Fruit fly (Drosophila melanogaster) whole organism, prepupa: ENCODE data around the gene CG44259.

Experiments used
- CG10631 ChIP-seq: fragments of 200-800 bp; sonication (Bioruptor generic); optimal IDR thresholded peaks from 2 replicates; lab custom pipeline; 2016; ENCODE audit warnings: missing biosample characterization, missing genetic modification characterization
- CG10669 ChIP-seq: fragments of 200-800 bp; sonication (Bioruptor generic); optimal IDR thresholded peaks from 3 replicates; lab custom pipeline; 2018; ENCODE audit warnings: missing biosample characterization, mild to moderate bottlenecking, missing genetic modification characterization, moderate library complexity
- CG11294 ChIP-seq: fragments of 200-800 bp; sonication (Bioruptor generic); IDR thresholded peaks from 2 replicates; pipeline ENCODE4 v1.3.6; 2022; ENCODE audit warnings: missing biosample characterization, missing genetic modification characterization
- CG11762 ChIP-seq: fragments of 200-800 bp; sonication (Bioruptor generic); optimal IDR thresholded peaks from 3 replicates; lab custom pipeline; 2016; ENCODE audit warnings: missing biosample characterization, missing genetic modification characterization; ENCODE audit not compliant: insufficient read depth
- CG11902 ChIP-seq: fragments of 200-800 bp; sonication (Bioruptor generic); optimal IDR thresholded peaks from 3 replicates; lab custom pipeline; 2016; ENCODE audit warnings: missing biosample characterization, missing genetic modification characterization
- CG15336 ChIP-seq: fragments of 200-800 bp; sonication (Bioruptor generic); IDR thresholded peaks from 2 replicates; pipeline ENCODE4 v1.3.6; 2022; ENCODE audit warnings: missing biosample characterization, missing genetic modification characterization
- CG1621 ChIP-seq: fragments of 200-800 bp; sonication (Bioruptor generic); optimal IDR thresholded peaks from 3 replicates; lab custom pipeline; 2018; ENCODE audit warnings: missing biosample characterization, mild to moderate bottlenecking, missing genetic modification characterization
- CG16779 ChIP-seq: fragments of 200-800 bp; sonication (Bioruptor generic); optimal IDR thresholded peaks from 3 replicates; lab custom pipeline; 2017; ENCODE audit warnings: missing biosample characterization, mild to moderate bottlenecking, missing genetic modification characterization
- CG3032 ChIP-seq: fragments of 200-800 bp; optimal IDR thresholded peaks from 2 replicates; lab custom pipeline; 2019; ENCODE audit warnings: missing biosample characterization, mild to moderate bottlenecking, missing genetic modification characterization, moderate library complexity
- CG31627 ChIP-seq: fragments of 200-800 bp; sonication (Bioruptor generic); optimal IDR thresholded peaks from 3 replicates; lab custom pipeline; 2016; ENCODE audit warnings: missing biosample characterization, missing genetic modification characterization
- CG32006 ChIP-seq: fragments of 200-800 bp; sonication (Bioruptor generic); optimal IDR thresholded peaks from 3 replicates; lab custom pipeline; 2017; ENCODE audit warnings: missing biosample characterization, mild to moderate bottlenecking, missing genetic modification characterization
- CG34406 ChIP-seq: fragments of 200-800 bp; sonication (Bioruptor generic); optimal IDR thresholded peaks from 3 replicates; lab custom pipeline; 2016; ENCODE audit warnings: missing biosample characterization, missing genetic modification characterization
- CG3919 ChIP-seq: fragments of 200-800 bp; sonication (Bioruptor generic); optimal IDR thresholded peaks from 3 replicates; lab custom pipeline; 2016; ENCODE audit warnings: missing biosample characterization, missing genetic modification characterization
- CG4318 ChIP-seq: fragments of 200-800 bp; sonication (Bioruptor generic); optimal IDR thresholded peaks from 3 replicates; lab custom pipeline; 2017; ENCODE audit warnings: missing biosample characterization, mild to moderate bottlenecking, missing genetic modification characterization
- CG6163 ChIP-seq: fragments of 200-800 bp; sonication (Bioruptor generic); IDR thresholded peaks from 3 replicates; pipeline ENCODE4 v1.3.6; 2022; ENCODE audit warnings: missing biosample characterization, missing genetic modification characterization
- CG6276 ChIP-seq: fragments of 200-800 bp; sonication (Bioruptor generic); optimal IDR thresholded peaks from 2 replicates; lab custom pipeline; 2017; ENCODE audit warnings: missing biosample characterization, mild to moderate bottlenecking, missing genetic modification characterization
- CG6792 ChIP-seq: fragments of 200-800 bp; sonication (Bioruptor generic); optimal IDR thresholded peaks from 3 replicates; lab custom pipeline; 2016; ENCODE audit warnings: missing biosample characterization, missing genetic modification characterization
- CG6854 ChIP-seq: fragments of 200-800 bp; sonication (Bioruptor generic); optimal IDR thresholded peaks from 2 replicates; lab custom pipeline; 2017; ENCODE audit warnings: missing biosample characterization, mild to moderate bottlenecking, missing genetic modification characterization
- CG7368 ChIP-seq: fragments of 200-800 bp; sonication (Bioruptor generic); optimal IDR thresholded peaks from 3 replicates; lab custom pipeline; 2016; ENCODE audit warnings: missing biosample characterization, missing genetic modification characterization
- CG8119 ChIP-seq: fragments of 200-800 bp; sonication (Bioruptor generic); IDR thresholded peaks from 3 replicates; pipeline ENCODE4 v1.3.6; 2022; ENCODE audit warnings: missing biosample characterization, missing genetic modification characterization
- CG8632 ChIP-seq: fragments of 200-800 bp; sonication (Bioruptor generic); optimal IDR thresholded peaks from 3 replicates; lab custom pipeline; 2016; ENCODE audit warnings: missing biosample characterization, missing genetic modification characterization
- CG9139 ChIP-seq: fragments of 200-800 bp; sonication (Bioruptor generic); optimal IDR thresholded peaks from 3 replicates; lab custom pipeline; 2017; ENCODE audit warnings: missing biosample characterization, mild to moderate bottlenecking, missing genetic modification characterization
- Eip75B ChIP-seq: fragments of 200-800 bp; sonication (Bioruptor generic); optimal IDR thresholded peaks from 3 replicates; lab custom pipeline; 2016; ENCODE audit warnings: missing biosample characterization, missing genetic modification characterization
- Eip93F ChIP-seq: fragments of 200-800 bp; sonication (Bioruptor generic); optimal IDR thresholded peaks from 2 replicates; lab custom pipeline; 2016; ENCODE audit warnings: missing biosample characterization, mild to moderate bottlenecking, missing genetic modification characterization
- Ets96B ChIP-seq: fragments of 200-800 bp; optimal IDR thresholded peaks from 2 replicates; lab custom pipeline; 2019; ENCODE audit warnings: missing biosample characterization, mild to moderate bottlenecking, missing genetic modification characterization, moderate library complexity
- Gug ChIP-seq: fragments of 200-800 bp; sonication (Bioruptor generic); IDR thresholded peaks from 2 replicates; pipeline ENCODE4 v1.3.6; 2022; ENCODE audit warnings: missing biosample characterization, missing genetic modification characterization
- Hr38 ChIP-seq: sonication (Bioruptor generic); optimal IDR thresholded peaks from 2 replicates; lab custom pipeline; 2016; ENCODE audit warnings: missing biosample characterization, missing genetic modification characterization
- Hr39 ChIP-seq: fragments of 200-800 bp; sonication (Bioruptor generic); optimal IDR thresholded peaks from 2 replicates; lab custom pipeline; 2016; ENCODE audit warnings: missing biosample characterization, missing genetic modification characterization
- Hr4 ChIP-seq: fragments of 200-800 bp; sonication (Bioruptor generic); optimal IDR thresholded peaks from 3 replicates; lab custom pipeline; 2016; ENCODE audit warnings: missing biosample characterization, missing genetic modification characterization
- Met ChIP-seq: fragments of 200-800 bp; sonication (Bioruptor generic); optimal IDR thresholded peaks from 3 replicates; lab custom pipeline; 2016; ENCODE audit warnings: missing biosample characterization, missing genetic modification characterization
- OdsH ChIP-seq: fragments of 200-800 bp; sonication (Bioruptor generic); optimal IDR thresholded peaks from 3 replicates; lab custom pipeline; 2016; ENCODE audit warnings: missing biosample characterization, missing genetic modification characterization
- Smox ChIP-seq: fragments of 200-800 bp; sonication (Bioruptor generic); optimal IDR thresholded peaks from 3 replicates; lab custom pipeline; 2016; ENCODE audit warnings: missing biosample characterization, missing genetic modification characterization
- Sox102F ChIP-seq: fragments of 200-800 bp; sonication (Bioruptor generic); optimal IDR thresholded peaks from 2 replicates; lab custom pipeline; 2016; ENCODE audit warnings: missing biosample characterization, mild to moderate bottlenecking, missing genetic modification characterization
- Sox15 ChIP-seq: fragments of 200-800 bp; sonication (Bioruptor generic); optimal IDR thresholded peaks from 3 replicates; lab custom pipeline; 2016; ENCODE audit warnings: missing biosample characterization, missing genetic modification characterization
- acj6 ChIP-seq: fragments of 200-800 bp; sonication (Bioruptor generic); optimal IDR thresholded peaks from 3 replicates; lab custom pipeline; 2016; ENCODE audit warnings: missing biosample characterization, missing genetic modification characterization
- dsx ChIP-seq: fragments of 200-800 bp; optimal IDR thresholded peaks from 3 replicates; lab custom pipeline; 2019; ENCODE audit warnings: missing biosample characterization, mild to moderate bottlenecking, missing genetic modification characterization, moderate library complexity; ENCODE audit not compliant: poor library complexity, severe bottlenecking
- eg ChIP-seq: fragments of 200-800 bp; sonication (Bioruptor generic); IDR thresholded peaks from 3 replicates; pipeline ENCODE4 v1.3.6; 2022; ENCODE audit warnings: missing biosample characterization, missing genetic modification characterization
- esn ChIP-seq: fragments of 200-800 bp; sonication (Bioruptor generic); optimal IDR thresholded peaks from 2 replicates; lab custom pipeline; 2016; ENCODE audit warnings: missing biosample characterization, mild to moderate bottlenecking, missing genetic modification characterization, moderate library complexity
- fd59A ChIP-seq: fragments of 200-800 bp; sonication (Bioruptor generic); optimal IDR thresholded peaks from 2 replicates; lab custom pipeline; 2017; ENCODE audit warnings: missing biosample characterization, mild to moderate bottlenecking, missing genetic modification characterization, missing genetic modification reagents
- lz ChIP-seq: fragments of 200-800 bp; sonication (Bioruptor generic); optimal IDR thresholded peaks from 3 replicates; lab custom pipeline; 2016; ENCODE audit warnings: missing biosample characterization, missing genetic modification characterization
- salr ChIP-seq, 2 experiments: fragments of 200-800 bp; sonication (Bioruptor generic); optimal IDR thresholded peaks; 3 replicates each; lab custom pipeline; 2016 to 2018; ENCODE audit warnings: missing biosample characterization in 2 of 2, missing genetic modification characterization in 2 of 2, mild to moderate bottlenecking in 1 of 2
- ss ChIP-seq, 2 experiments: fragments of 200-800 bp; sonication (Bioruptor generic); optimal IDR thresholded peaks; 2 replicates in 1 of 2; 3 replicates in 1 of 2; lab custom pipeline; 2017 to 2018; ENCODE audit warnings: mild to moderate bottlenecking in 2 of 2, missing biosample characterization in 2 of 2, missing genetic modification characterization in 2 of 2, moderate library complexity in 1 of 2
- svp ChIP-seq: fragments of 200-800 bp; sonication (Bioruptor generic); peaks from one replicate; lab custom pipeline; 2016; ENCODE audit warnings: missing biosample characterization, missing genetic modification characterization
- topi ChIP-seq: fragments of 200-800 bp; sonication (Bioruptor generic); optimal IDR thresholded peaks from 3 replicates; lab custom pipeline; 2016; ENCODE audit warnings: missing biosample characterization, missing genetic modification characterization
- vri ChIP-seq: fragments of 200-800 bp; sonication (Bioruptor generic); optimal IDR thresholded peaks from 3 replicates; lab custom pipeline; 2016; ENCODE audit warnings: missing biosample characterization, mild to moderate bottlenecking, missing genetic modification characterization

The CG44259 gene

DNA sequence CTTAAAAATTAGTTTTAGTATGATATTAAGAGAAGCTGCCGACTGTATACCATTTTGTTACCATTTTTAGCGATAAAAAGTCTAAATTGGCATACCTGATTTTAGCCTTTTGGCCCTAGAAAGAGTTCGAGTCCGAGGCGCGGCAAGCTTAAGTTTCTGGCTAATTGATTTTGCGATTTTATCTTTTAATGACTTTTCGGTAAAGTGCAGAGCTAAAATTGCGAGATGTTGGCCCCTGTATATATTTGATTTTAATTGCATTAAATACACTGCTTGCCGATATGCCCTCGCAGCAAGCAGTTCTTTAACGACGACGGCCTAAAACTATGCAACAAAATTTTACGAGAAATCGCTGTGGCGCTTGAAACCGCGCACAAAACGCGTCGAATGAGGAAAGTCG is 22.4 kb downstream of the CG44259 start (continued):
- peak; percentile 61; the same call in 2 of the 3 replicates for TF ChIP-seq CG6163 (GFP tag; lab: Robert Waterston, UW)
- peak; percentile 64 for TF ChIP-seq svp
- no peak for TF ChIP-seq CG7368 (GFP tag; lab: Kevin White, UChicago)
- TF ChIP-seq CG4318 (GFP tag; lab: Kevin White, UChicago), result no peak
- TF ChIP-seq Hr4 (GFP tag; lab: Kevin White, UChicago), result peak; percentile 50
- TF ChIP-seq Ets96B (tag; lab: Kevin White, UChicago), result no peak
- no peak for TF ChIP-seq CG3032 (tag; lab: Kevin White, UChicago)
- peak; percentile 46 for TF ChIP-seq topi (GFP tag; lab: Kevin White, UChicago)
- peak; percentile 44 for TF ChIP-seq CG3919 (GFP tag; lab: Kevin White, UChicago)
- TF ChIP-seq Hr38 (GFP tag; lab: Kevin White, UChicago), result no peak
- peak; percentile 64 for TF ChIP-seq Hr39
- TF ChIP-seq Eip75B (GFP tag; lab: Kevin White, UChicago), result no peak
- no peak for TF ChIP-seq Sox102F
- peak; percentile 17 for TF ChIP-seq Smox (GFP tag; lab: Kevin White, UChicago)
- peak; percentile 17 for TF ChIP-seq CG8632 (GFP tag; lab: Kevin White, UChicago)
- TF ChIP-seq Sox15 (GFP tag; lab: Kevin White, UChicago), result peak; percentile 13
- peak; percentile 47 for TF ChIP-seq CG32006 (GFP tag; lab: Kevin White, UChicago)
- TF ChIP-seq acj6 (GFP tag; lab: Kevin White, UChicago), result peak; percentile 58
- peak; percentile 27 for TF ChIP-seq lz (GFP tag; lab: Kevin White, UChicago)
- no peak for TF ChIP-seq CG11294 (GFP tag; lab: Robert Waterston, UW)
- TF ChIP-seq CG16779 (tag; lab: Kevin White, UChicago), result no peak
- no peak for TF ChIP-seq vri (GFP tag; lab: Kevin White, UChicago)
- peak; percentile 42; the same call in 1 of the 3 replicates for TF ChIP-seq eg (GFP tag; lab: Robert Waterston, UW)
- no peak for TF ChIP-seq CG1621 (tag; lab: Kevin White, UChicago)
- TF ChIP-seq, all 60 proteins: peak for 25

DNA sequence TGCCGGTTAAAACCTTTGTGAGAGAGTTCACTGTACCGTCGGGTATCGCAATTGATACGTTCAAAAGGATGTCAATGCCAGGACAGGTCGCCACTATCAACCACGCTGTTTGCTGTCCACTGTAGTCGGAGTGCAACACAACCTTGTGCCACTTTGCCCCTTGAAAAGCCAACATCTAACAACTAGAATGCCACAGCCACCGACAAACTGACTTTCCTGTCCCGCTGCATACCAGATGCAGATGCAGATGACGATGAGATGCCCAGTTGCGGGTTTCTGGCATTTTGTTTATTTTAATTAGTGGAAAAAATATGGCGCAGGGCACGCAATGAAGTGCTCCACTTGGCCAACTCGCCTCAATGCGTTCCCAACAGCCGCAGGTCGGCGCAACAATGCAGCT is 31.0 kb downstream of the CG44259 start, which contains the start of gene CG31262:
Gene CG31262, minus strand, starts transcription at position 101 of the 400 bp plus-strand sequence.
- no peak for TF ChIP-seq CG9139 (GFP tag; lab: Kevin White, UChicago)

- TF ChIP-seq Sox15 (GFP tag; lab: Kevin White, UChicago), result no peak
- TF ChIP-seq Gug (GFP tag; lab: Robert Waterston, UW), result no peak
- TF ChIP-seq Eip75B (GFP tag; lab: Kevin White, UChicago), result peak; percentile 6
- TF ChIP-seq CG10631 (GFP tag; lab: Kevin White, UChicago), result peak; percentile 20
- TF ChIP-seq CG11294 (GFP tag; lab: Robert Waterston, UW), result no peak
- no peak for TF ChIP-seq salr (GFP tag; optimal IDR thresholded peaks at IDR 0.05; lab: Kevin White, UChicago)
- peak; percentile 51; the same call in 1 of the 2 replicates for TF ChIP-seq CG15336
- peak; percentile 60 for TF ChIP-seq topi (GFP tag; lab: Kevin White, UChicago)
- peak; percentile 49 for TF ChIP-seq CG34406
- no peak for TF ChIP-seq fd59A
- no peak for TF ChIP-seq dsx (GFP tag; lab: Kevin White, UChicago)
- peak; percentile 42 for TF ChIP-seq acj6 (GFP tag; lab: Kevin White, UChicago)
- TF ChIP-seq vri (GFP tag; lab: Kevin White, UChicago), result peak; percentile 37
- TF ChIP-seq CG6792, result peak; percentile 45
- peak; percentile 38 for TF ChIP-seq CG8632 (GFP tag; lab: Kevin White, UChicago)
- peak; percentile 44 for TF ChIP-seq lz (GFP tag; lab: Kevin White, UChicago)
- peak in 1 of 2 experiments; percentile 2 for TF ChIP-seq ss (GFP tag; optimal IDR thresholded peaks at IDR 0.05; lab: Kevin White, UChicago)
- TF ChIP-seq CG3919 (GFP tag; lab: Kevin White, UChicago), result peak; percentile 44
- no peak for TF ChIP-seq CG6854 (GFP tag; lab: Kevin White, UChicago)
- TF ChIP-seq OdsH (GFP tag; lab: Kevin White, UChicago), result peak; percentile 52
- TF ChIP-seq Eip93F (GFP tag; lab: Kevin White, UChicago), result no peak
- no peak for TF ChIP-seq eg (GFP tag; lab: Robert Waterston, UW)
- no peak for TF ChIP-seq CG6276 (GFP tag; lab: Kevin White, UChicago)
- peak; percentile 17 for TF ChIP-seq CG10669 (GFP tag; lab: Kevin White, UChicago)
- peak; percentile 57 for TF ChIP-seq esn (GFP tag; lab: Kevin White, UChicago)
- 0 out of 3 replicates have a peak, but pooled peaks have one; percentile 22 for TF ChIP-seq CG8119 (GFP tag; lab: Robert Waterston, UW)
- TF ChIP-seq Hr39, result peak; percentile 33
- peak; percentile 11 for TF ChIP-seq CG11902 (GFP tag; lab: Kevin White, UChicago)
- peak; percentile 51 for TF ChIP-seq Sox102F
- peak; percentile 52 for TF ChIP-seq CG31627 (GFP tag; lab: Kevin White, UChicago)
- no peak for TF ChIP-seq CG11762
- TF ChIP-seq Ets96B (tag; lab: Kevin White, UChicago), result peak; percentile 28
- peak; percentile 60 for TF ChIP-seq Met (GFP tag; lab: Kevin White, UChicago)
Measured at dm6 chr3R:17219927-17220326, 34.0 kb downstream of the CG44259 start.
